Fruit fly (Drosophila melanogaster) whole organism, pupa: ENCODE data around the gene PNPase.

Source experiments
- CG8301 ChIP-seq: fragments of 200-800 bp; sonication (Bioruptor generic); optimal IDR thresholded peaks from 2 replicates; lab custom pipeline; 2018; ENCODE audit warnings: missing biosample characterization, mild to moderate bottlenecking, missing genetic modification characterization
- EcR ChIP-seq: fragments of 200-800 bp; sonication (Bioruptor generic); optimal IDR thresholded peaks from 3 replicates; lab custom pipeline; 2019; ENCODE audit warnings: missing biosample characterization, missing genetic modification characterization, mild to moderate bottlenecking, moderate library complexity, missing genetic modification reagents
- Snoo ChIP-seq: fragments of 200-800 bp; sonication (Bioruptor generic); optimal IDR thresholded peaks from 3 replicates; lab custom pipeline; 2017; ENCODE audit warnings: missing biosample characterization, mild to moderate bottlenecking, missing genetic modification characterization, inconsistent platforms
- fd96Ca ChIP-seq: fragments of 200-800 bp; sonication (Bioruptor generic); IDR thresholded peaks from 3 replicates; pipeline ENCODE4 v1.3.6; 2022; ENCODE audit warnings: missing biosample characterization, missing genetic modification characterization

- peak; percentile 30 for TF ChIP-seq EcR (GFP tag; lab: Kevin White, UChicago)
- TF ChIP-seq CG8301 (tag; lab: Kevin White, UChicago): no peak
- TF ChIP-seq fd96Ca (GFP tag; lab: Robert Waterston, UW): no peak
- TF ChIP-seq Snoo (tag; lab: Kevin White, UChicago): no peak
Measured at dm6 chr3R:31385820-31386330, 19.4 kb downstream of the PNPase start.
